Worm (Caenorhabditis elegans) whole organism, L3 larva: ENCODE results near the gene K07D4.6.

Experiments used
- lin-39 ChIP-seq: fragments of 150-350 bp; optimal IDR thresholded peaks from 2 replicates; lab custom pipeline; 2018; ENCODE audit warnings: missing biosample characterization, missing genetic modification reagents, missing genetic modification characterization
- nfya-1 ChIP-seq: sonication (generic microtip); optimal IDR thresholded peaks from 2 replicates; lab custom pipeline; 2017; ENCODE audit warnings: missing genetic modification characterization, mild to moderate bottlenecking, missing compliant biosample characterization, antibody characterized with exemption, moderate library complexity; ENCODE audit not compliant: insufficient read depth
- unc-62 ChIP-seq: fragments of 150-350 bp; sonication (generic microtip); optimal IDR thresholded peaks from 4 replicates; lab custom pipeline; 2014; ENCODE audit warnings: missing biosample characterization, missing genetic modification reagents, missing genetic modification characterization

- TF ChIP-seq unc-62: no peak
- no peak for TF ChIP-seq nfya-1
- no peak for TF ChIP-seq lin-39 (tag; lab: Kevin White, UChicago)
These were observed 48.7 kb upstream of the K07D4.6 start, which contains the start of gene W06A11.1 for ce11 chrII:4067258-4067657.
